Worm (Caenorhabditis elegans) whole organism, young adult: Measurements from ENCODE around the gene Y57G11C.38.

Source experiments
- gei-17 ChIP-seq: fragments of 200-800 bp; sonication (Bioruptor generic); optimal IDR thresholded peaks from 2 replicates; lab custom pipeline; 2018; ENCODE audit warnings: mild to moderate bottlenecking, missing genetic modification characterization, missing compliant biosample characterization
- hlh-12 ChIP-seq: sonication (generic microtip); optimal IDR thresholded peaks from 2 replicates; lab custom pipeline; 2016; ENCODE audit warnings: missing genetic modification characterization, missing compliant biosample characterization
- nhr-179 ChIP-seq: sonication (generic microtip); optimal IDR thresholded peaks from 2 replicates; lab custom pipeline; 2016; ENCODE audit warnings: mild to moderate bottlenecking, missing genetic modification characterization, missing compliant biosample characterization
- pha-4 ChIP-seq: fragments of 150-350 bp; sonication (generic microtip); optimal IDR thresholded peaks from 2 replicates; lab custom pipeline; 2014; ENCODE audit warnings: missing biosample characterization, missing genetic modification reagents, missing genetic modification characterization

ce11 chrIV:14888889-14889664 is 26.8 kb downstream of the Y57G11C.38 start:
- TF ChIP-seq pha-4 (tag; lab: Kevin White, UChicago) = no peak
- no peak for TF ChIP-seq nhr-179 (tag; lab: Kevin White, UChicago)
- TF ChIP-seq hlh-12 (tag; lab: Kevin White, UChicago) = no peak
- TF ChIP-seq gei-17 (GFP tag; lab: Kevin White, UChicago) = no peak
